Worm (Caenorhabditis elegans): ENCODE data around the gene hpo-40.
A peak's percentile ranks its signal among the peaks of the same experiment; 100 is the strongest.

hpo-40 gene

ce11 chrV:10204863-10205338 is 7.8 kb upstream of the hpo-40 start, which contains the start of the genes ZK856.19 and ZK856.11 (continued):
- TF ChIP-seq dpl-1 (GFP tag; optimal IDR thresholded peaks at IDR 0.05) = peak; percentile 58 to 73 (median 72)
- TF ChIP-seq unc-130 (tag; optimal IDR thresholded peaks at IDR 0.05) = peak; percentile 60
- TF ChIP-seq lsy-2 (tag; optimal IDR thresholded peaks at IDR 0.05) = peak; percentile 79 to 88
- TF ChIP-seq nhr-77 (tag; optimal IDR thresholded peaks at IDR 0.05) = peak; percentile 24
- peak; percentile 50 for TF ChIP-seq lir-3 (tag; optimal IDR thresholded peaks at IDR 0.05; ENCODE audit: poor library complexity)
- TF ChIP-seq aha-1 (tag; optimal IDR thresholded peaks at IDR 0.05) = no peak
- TF ChIP-seq fkh-8 (tag; optimal IDR thresholded peaks at IDR 0.05) = no peak
- no peak for TF ChIP-seq C34B4.2 (tag; optimal IDR thresholded peaks at IDR 0.05)
- no peak for TF ChIP-seq nhr-12 (tag; optimal IDR thresholded peaks at IDR 0.05)
- TF ChIP-seq ama-1 (optimal IDR thresholded peaks at IDR 0.05) = peak; percentile 6
- TF ChIP-seq nhr-28 (tag; optimal IDR thresholded peaks at IDR 0.05) = no peak
- TF ChIP-seq irx-1 (tag; optimal IDR thresholded peaks at IDR 0.05) = peak; percentile 40
- TF ChIP-seq swsn-7 (tag; optimal IDR thresholded peaks at IDR 0.05) = peak; percentile 77
- peak; percentile 85 for TF ChIP-seq nhr-71 (tag; optimal IDR thresholded peaks at IDR 0.05)
- TF ChIP-seq nhr-47 (tag; optimal IDR thresholded peaks at IDR 0.05) = peak; percentile 83
- TF ChIP-seq xbp-1 (tag; optimal IDR thresholded peaks at IDR 0.05) = peak; percentile 77
- TF ChIP-seq alr-1 (tag; optimal IDR thresholded peaks at IDR 0.05; ENCODE audit: borderline replicate concordance) = no peak
- TF ChIP-seq unc-62 (GFP tag; optimal IDR thresholded peaks at IDR 0.05) = no peak
- peak; percentile 78 for TF ChIP-seq nhr-90 (tag; optimal IDR thresholded peaks at IDR 0.05; ENCODE audit: poor library complexity)
- no peak for TF ChIP-seq jun-1 (tag; optimal IDR thresholded peaks at IDR 0.05)
- TF ChIP-seq ceh-82 (tag; optimal IDR thresholded peaks at IDR 0.05) = peak; percentile 21 to 47 (median 40)
- TF ChIP-seq elt-3 (tag; optimal IDR thresholded peaks at IDR 0.05) = peak in 2 of 6 experiments; percentile 2 to 18
- TF ChIP-seq fkh-10 (GFP tag; optimal IDR thresholded peaks at IDR 0.05) = no peak
- peak; percentile 39 for TF ChIP-seq aly-2 (tag; optimal IDR thresholded peaks at IDR 0.05)

- TF ChIP-seq ceh-88 (GFP tag; IDR thresholded peaks at IDR 0.05) (no peak), lsy-2 (tag; optimal IDR thresholded peaks at IDR 0.05) (no peak), nhr-84 (tag; optimal IDR thresholded peaks at IDR 0.05) (no peak), mep-1 (tag; optimal IDR thresholded peaks at IDR 0.05) (no peak), fkh-10 (GFP tag; optimal IDR thresholded peaks at IDR 0.05) (no peak), xbp-1 (tag; optimal IDR thresholded peaks at IDR 0.05) (no peak), grh-1 (GFP tag; IDR thresholded peaks at IDR 0.05) (no peak), ces-1 (GFP tag; optimal IDR thresholded peaks at IDR 0.05) (no peak), efl-1 (optimal IDR thresholded peaks at IDR 0.05) (no peak), efl-1 (GFP tag; optimal IDR thresholded peaks at IDR 0.05 in 1 of 2) (no peak), tlp-1 (tag; optimal IDR thresholded peaks at IDR 0.05) (no peak), nhr-47 (tag; optimal IDR thresholded peaks at IDR 0.05) (no peak), mef-2 (tag; optimal IDR thresholded peaks at IDR 0.05) (no peak), nhr-71 (tag; optimal IDR thresholded peaks at IDR 0.05) (no peak), sup-37 (GFP tag; optimal IDR thresholded peaks at IDR 0.05) (no peak)
Measured at ce11 chrV:10205483-10205882, 7.2 kb upstream of the hpo-40 start, which contains the start of gene ZK856.16. TSS of gene ZK856.16 (minus strand) at chrV:10205583.

ce11 chrV:10206502-10206901 is 6.2 kb upstream of the hpo-40 start, which contains the start of gene rpc-25:
TSS of gene rpc-25 (minus strand) at chrV:10206602.
- TF ChIP-seq pax-3 (tag; optimal IDR thresholded peaks at IDR 0.05) (no peak), unc-62 (GFP tag; optimal IDR thresholded peaks at IDR 0.05) (no peak), lin-15B (tag; optimal IDR thresholded peaks at IDR 0.05) (no peak), unc-86 (tag; optimal IDR thresholded peaks at IDR 0.05) (no peak), nhr-12 (tag; optimal IDR thresholded peaks at IDR 0.05) (no peak), fkh-10 (GFP tag; optimal IDR thresholded peaks at IDR 0.05) (no peak), grh-1 (GFP tag; IDR thresholded peaks at IDR 0.05) (no peak), mdl-1 (tag; optimal IDR thresholded peaks at IDR 0.05) (no peak), ceh-82 (tag; optimal IDR thresholded peaks at IDR 0.05) (no peak), hpl-2 (GFP tag; optimal IDR thresholded peaks at IDR 0.05) (no peak), lir-3 (tag; optimal IDR thresholded peaks at IDR 0.05; ENCODE audit: poor library complexity) (no peak), snpc-4 (tag; optimal IDR thresholded peaks at IDR 0.05) (no peak), ets-5 (GFP tag; IDR thresholded peaks at IDR 0.05) (no peak), alr-1 (tag; optimal IDR thresholded peaks at IDR 0.05; ENCODE audit: borderline replicate concordance) (no peak), nhr-85 (tag) (no peak), C16A3.4 (tag; optimal IDR thresholded peaks at IDR 0.05) (no peak), dsc-1 (tag; optimal IDR thresholded peaks at IDR 0.05) (no peak), ces-1 (GFP tag; optimal IDR thresholded peaks at IDR 0.05) (no peak), nhr-90 (tag; optimal IDR thresholded peaks at IDR 0.05; ENCODE audit: poor library complexity) (no peak), isw-1 (GFP tag; IDR thresholded peaks at IDR 0.05) (no peak)
